Worm (Caenorhabditis elegans) whole organism, L4 larva: Measurements from ENCODE around the gene C11D2.4.

Source experiments
- F10B5.3 ChIP-seq: sonication (generic microtip); optimal IDR thresholded peaks from 2 replicates; lab custom pipeline; 2016; ENCODE audit warnings: mild to moderate bottlenecking, missing genetic modification characterization, missing compliant biosample characterization
- F49E8.2 ChIP-seq: sonication (generic microtip); optimal IDR thresholded peaks from 2 replicates; lab custom pipeline; 2016; ENCODE audit warnings: missing compliant biosample characterization, mild to moderate bottlenecking, missing genetic modification characterization, borderline replicate concordance
- T26A8.4 ChIP-seq: fragments of 200-800 bp; sonication (Bioruptor generic); IDR thresholded peaks from 2 replicates; pipeline ENCODE4 v1.3.6; 2022; ENCODE audit warnings: missing genetic modification characterization, missing compliant biosample characterization
- Y48G9A.11 ChIP-seq: fragments of 200-800 bp; sonication (Bioruptor generic); IDR thresholded peaks from 2 replicates; pipeline ENCODE4 v1.3.6; 2022; ENCODE audit warnings: missing genetic modification reagents, missing genetic modification characterization, missing compliant biosample characterization
- aha-1 ChIP-seq: fragments of 150-350 bp; peaks from one replicate; lab custom pipeline; 2014; ENCODE audit warnings: missing biosample characterization, missing genetic modification characterization
- ama-1 ChIP-seq: fragments of 150-350 bp; optimal IDR thresholded peaks from 2 replicates; lab custom pipeline; 2014; ENCODE audit warnings: inconsistent platforms, mixed read lengths
- arid-1 ChIP-seq: fragments of 200-800 bp; sonication (Bioruptor generic); conservative IDR thresholded peaks from 2 replicates; pipeline ENCODE4 v1.3.6; 2022; ENCODE audit warnings: missing genetic modification reagents, missing genetic modification characterization, missing compliant biosample characterization
- ceh-32 ChIP-seq: sonication (generic microtip); optimal IDR thresholded peaks from 2 replicates; lab custom pipeline; 2016; ENCODE audit warnings: mild to moderate bottlenecking, missing genetic modification characterization, missing compliant biosample characterization; ENCODE audit not compliant: poor library complexity
- ceh-44 ChIP-seq: fragments of 200-800 bp; sonication (Bioruptor generic); IDR thresholded peaks from 2 replicates; pipeline ENCODE4 v1.3.6; 2022; ENCODE audit warnings: missing genetic modification reagents, missing genetic modification characterization, missing compliant biosample characterization
- ceh-82 ChIP-seq: sonication (generic microtip); optimal IDR thresholded peaks from 2 replicates; lab custom pipeline; 2017; ENCODE audit warnings: missing biosample characterization, missing genetic modification characterization
- cey-2 ChIP-seq: sonication (generic microtip); optimal IDR thresholded peaks from 3 replicates; lab custom pipeline; 2017; ENCODE audit warnings: missing genetic modification characterization, mild to moderate bottlenecking, missing compliant biosample characterization, antibody characterized with exemption, borderline replicate concordance; ENCODE audit not compliant: insufficient read depth
- daf-12 ChIP-seq: fragments of 150-350 bp; optimal IDR thresholded peaks from 2 replicates; lab custom pipeline; 2014; ENCODE audit warnings: missing biosample characterization, missing genetic modification reagents, missing genetic modification characterization
- daf-16 ChIP-seq, 3 experiments: sonication (generic microtip); optimal IDR thresholded peaks; 2 replicates each; lab custom pipeline; 2016 to 2017; ENCODE audit warnings: missing genetic modification characterization in 3 of 3, missing genetic modification reagents in 3 of 3, mild to moderate bottlenecking in 2 of 3, missing compliant biosample characterization in 2 of 3, missing biosample characterization in 1 of 3, moderate library complexity in 1 of 3
- daf-19 ChIP-seq: fragments of 200-800 bp; sonication (Bioruptor generic); conservative IDR thresholded peaks from 2 replicates; pipeline ENCODE4 v1.3.6; 2022; ENCODE audit warnings: missing genetic modification characterization, missing compliant biosample characterization
- dmd-6 ChIP-seq: fragments of 200-800 bp; sonication (Bioruptor generic); IDR thresholded peaks from 2 replicates; pipeline ENCODE4 v1.3.6; 2022; ENCODE audit warnings: missing genetic modification reagents, missing genetic modification characterization, missing compliant biosample characterization
- dpl-1 ChIP-seq: fragments of 150-350 bp; optimal IDR thresholded peaks from 2 replicates; lab custom pipeline; 2014; ENCODE audit warnings: missing biosample characterization, missing genetic modification reagents, missing genetic modification characterization
- duxl-1 ChIP-seq: sonication (generic microtip); optimal IDR thresholded peaks from 2 replicates; lab custom pipeline; 2016; ENCODE audit warnings: mild to moderate bottlenecking, missing genetic modification characterization, moderate library complexity, missing compliant biosample characterization; ENCODE audit not compliant: poor library complexity
- dve-1 ChIP-seq: sonication (generic microtip); optimal IDR thresholded peaks from 2 replicates; lab custom pipeline; 2017; ENCODE audit warnings: antibody characterized with exemption, mild to moderate bottlenecking, missing genetic modification characterization, missing compliant biosample characterization; ENCODE audit not compliant: insufficient read depth
- fos-1 ChIP-seq: fragments of 150-350 bp; optimal IDR thresholded peaks from 2 replicates; lab custom pipeline; 2014; ENCODE audit warnings: missing biosample characterization, missing genetic modification characterization
- hmg-1.1 ChIP-seq: fragments of 200-800 bp; sonication (Bioruptor generic); IDR thresholded peaks from 2 replicates; pipeline ENCODE4 v1.3.6; 2022; ENCODE audit warnings: missing genetic modification reagents, missing genetic modification characterization, missing compliant biosample characterization
- lin-13 ChIP-seq: fragments of 150-350 bp; optimal IDR thresholded peaks from 2 replicates; lab custom pipeline; 2014; ENCODE audit warnings: missing biosample characterization, missing genetic modification reagents, missing genetic modification characterization
- lin-38 ChIP-seq: fragments of 200-800 bp; sonication (Bioruptor generic); IDR thresholded peaks from 2 replicates; pipeline ENCODE4 v1.3.6; 2022; ENCODE audit warnings: missing genetic modification reagents, missing genetic modification characterization, missing compliant biosample characterization
- madf-5 ChIP-seq, 2 experiments: fragments of 200-800 bp; sonication (Bioruptor generic); IDR thresholded peaks; 2 replicates each; pipeline ENCODE4 v1.3.6; 2022; ENCODE audit warnings: missing compliant biosample characterization in 2 of 2, missing genetic modification characterization in 2 of 2
- mdt-29 ChIP-seq: fragments of 200-800 bp; sonication (Bioruptor generic); IDR thresholded peaks from 2 replicates; pipeline ENCODE4 v1.3.6; 2022; ENCODE audit warnings: missing genetic modification reagents, missing genetic modification characterization, missing compliant biosample characterization
- mep-1 ChIP-seq: fragments of 150-350 bp; sonication (generic microtip); optimal IDR thresholded peaks from 3 replicates; lab custom pipeline; 2014; ENCODE audit warnings: missing biosample characterization, missing genetic modification characterization
- mes-2 ChIP-seq: sonication (generic microtip); optimal IDR thresholded peaks from 2 replicates; lab custom pipeline; 2016; ENCODE audit warnings: missing genotype, mild to moderate bottlenecking, missing genetic modification characterization, missing compliant biosample characterization; ENCODE audit not compliant: poor library complexity, severe bottlenecking
- nhr-102 ChIP-seq: sonication (generic microtip); optimal IDR thresholded peaks from 2 replicates; lab custom pipeline; 2016; ENCODE audit warnings: mild to moderate bottlenecking, missing genetic modification characterization, moderate library complexity, missing compliant biosample characterization
- nhr-237 ChIP-seq: sonication (generic microtip); optimal IDR thresholded peaks from 2 replicates; lab custom pipeline; 2017; ENCODE audit warnings: missing biosample characterization, missing genetic modification characterization
- nhr-41 ChIP-seq: fragments of 200-800 bp; sonication (Bioruptor generic); IDR thresholded peaks from 2 replicates; pipeline ENCODE4 v1.3.6; 2022; ENCODE audit warnings: missing genetic modification reagents, missing genetic modification characterization, missing compliant biosample characterization
- nhr-48 ChIP-seq: sonication (generic microtip); optimal IDR thresholded peaks from 2 replicates; lab custom pipeline; 2016; ENCODE audit warnings: mild to moderate bottlenecking, missing genetic modification characterization, missing compliant biosample characterization
- nhr-6 ChIP-seq: fragments of 150-350 bp; optimal IDR thresholded peaks from 2 replicates; lab custom pipeline; 2014; ENCODE audit warnings: missing biosample characterization, missing genetic modification characterization
- pha-4 ChIP-seq, 2 experiments: fragments of 150-350 bp in 1 of 2; fragments of 200-800 bp in 1 of 2; sonication (Bioruptor generic) in 1 of 2; IDR thresholded peaks in 1 of 2; optimal IDR thresholded peaks in 1 of 2; 2 replicates each; pipeline versions ENCODE4 v1.3.6 to Lab custom; 2014 to 2022; ENCODE audit warnings: missing genetic modification characterization in 2 of 2, missing genetic modification reagents in 2 of 2, missing biosample characterization in 1 of 2, missing compliant biosample characterization in 1 of 2
- php-3 ChIP-seq: fragments of 200-800 bp; sonication (Bioruptor generic); IDR thresholded peaks from 2 replicates; pipeline ENCODE4 v1.3.6; 2022; ENCODE audit warnings: missing genetic modification reagents, missing genetic modification characterization, missing compliant biosample characterization
- rbr-2 ChIP-seq: sonication (generic microtip); optimal IDR thresholded peaks from 2 replicates; lab custom pipeline; 2016; ENCODE audit warnings: missing genotype, missing genetic modification characterization, missing compliant biosample characterization
- saeg-2 ChIP-seq: fragments of 200-800 bp; sonication (Bioruptor generic); IDR thresholded peaks from 2 replicates; pipeline ENCODE4 v1.3.6; 2022; ENCODE audit warnings: missing genetic modification reagents, missing genetic modification characterization, missing compliant biosample characterization
- snpc-1.2 ChIP-seq: fragments of 200-800 bp; sonication (Bioruptor generic); IDR thresholded peaks from 2 replicates; pipeline ENCODE4 v1.3.6; 2022; ENCODE audit warnings: missing genetic modification reagents, missing genetic modification characterization, missing compliant biosample characterization
- snpc-4 ChIP-seq: fragments of 150-350 bp; optimal IDR thresholded peaks from 2 replicates; lab custom pipeline; 2014; ENCODE audit warnings: missing biosample characterization, missing genetic modification characterization
- spr-1 ChIP-seq: sonication (generic microtip); optimal IDR thresholded peaks from 2 replicates; lab custom pipeline; 2016; ENCODE audit warnings: mild to moderate bottlenecking, missing genetic modification characterization, missing compliant biosample characterization
- spr-3 ChIP-seq: fragments of 200-800 bp; sonication (Bioruptor generic); optimal IDR thresholded peaks from 2 replicates; lab custom pipeline; 2018; ENCODE audit warnings: mild to moderate bottlenecking, missing genetic modification characterization, missing compliant biosample characterization
- unc-130 ChIP-seq: sonication (generic microtip); optimal IDR thresholded peaks from 2 replicates; lab custom pipeline; 2016; ENCODE audit warnings: missing genetic modification reagents, missing genetic modification characterization, missing compliant biosample characterization
- unc-62 ChIP-seq, 3 experiments: fragments of 150-350 bp in 1 of 3; sonication (generic microtip); optimal IDR thresholded peaks in 2 of 3; peaks in 1 of 3; 1 replicate in 1 of 3; 2 replicates in 2 of 3; lab custom pipeline; 2014 to 2017; ENCODE audit warnings: missing biosample characterization in 3 of 3, missing genetic modification characterization in 3 of 3, missing genetic modification reagents in 3 of 3, missing genotype in 1 of 3
- vab-7 ChIP-seq: fragments of 200-800 bp; sonication (Bioruptor generic); IDR thresholded peaks from 2 replicates; pipeline ENCODE4 v1.3.6; 2022; ENCODE audit warnings: missing genetic modification reagents, missing genetic modification characterization, missing compliant biosample characterization
- zfp-3 ChIP-seq: fragments of 200-800 bp; sonication (Bioruptor generic); conservative IDR thresholded peaks from 2 replicates; pipeline ENCODE4 v1.3.6; 2022; ENCODE audit warnings: missing genetic modification reagents, missing genetic modification characterization, missing compliant biosample characterization

Gene C11D2.4

DNA sequence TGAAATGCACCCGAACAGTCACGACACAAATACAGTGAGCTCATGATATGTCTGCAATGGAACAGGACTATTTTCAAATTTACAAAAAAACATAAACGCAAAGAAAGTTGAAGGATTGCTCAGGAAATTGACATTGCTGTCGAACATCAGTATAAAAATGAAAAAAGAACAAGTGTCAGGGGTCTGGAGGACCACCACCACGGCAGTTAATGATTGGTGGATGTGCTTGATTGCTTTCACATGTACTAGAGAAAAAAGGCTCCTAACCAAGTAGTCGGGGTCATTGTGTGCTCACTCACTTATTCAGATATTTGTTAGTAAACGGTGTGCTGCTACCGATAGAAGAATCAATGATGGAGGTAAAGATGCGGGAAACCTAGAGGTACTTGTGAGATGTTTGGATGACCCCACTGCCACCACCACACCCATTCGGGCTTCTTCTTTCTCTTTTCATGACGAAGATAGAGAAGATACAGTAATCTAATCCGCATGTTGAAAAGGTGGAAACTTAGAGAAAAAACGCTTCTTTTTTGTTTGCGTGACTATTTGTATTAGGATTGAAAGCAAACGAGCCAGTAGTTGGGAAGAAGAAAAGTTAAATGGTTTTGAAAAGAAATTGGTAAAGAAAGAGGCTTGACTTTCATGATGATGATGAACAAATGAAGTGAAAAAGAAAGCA lies 29.4 kb downstream of the C11D2.4 start, which contains the start of gene M03D4.4:
Gene M03D4.4, minus strand, starts transcription at position 51 of the 679 bp plus-strand sequence.
- TF ChIP-seq aha-1 (tag; lab: Kevin White, UChicago), result peak; percentile 78
- no peak for TF ChIP-seq vab-7 (GFP tag; lab: Robert Waterston, UW)

DNA sequence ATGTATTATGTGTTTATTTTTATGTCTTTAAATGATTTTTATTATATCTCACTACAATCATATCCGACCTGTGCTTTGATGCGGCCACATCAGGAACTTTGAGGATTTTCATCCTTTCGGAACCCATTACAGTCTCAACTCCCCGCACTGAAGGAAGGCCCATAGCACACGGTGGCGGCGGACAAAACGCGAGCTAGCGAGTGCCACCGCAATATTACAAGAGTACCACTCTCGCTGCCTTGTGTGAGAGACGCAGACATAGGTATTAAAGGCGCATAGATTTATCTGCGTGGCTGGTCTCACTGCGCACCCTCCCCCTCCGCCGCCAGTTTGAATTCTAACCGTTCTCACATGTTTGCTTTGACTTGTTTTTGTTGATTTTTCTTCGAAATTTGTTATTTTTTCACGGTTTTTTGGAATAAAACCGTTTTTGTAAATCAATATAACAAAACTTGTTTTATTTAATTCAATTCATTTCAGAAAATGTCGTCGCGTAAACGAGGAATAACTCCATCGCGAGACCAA lies 39.0 kb downstream of the C11D2.4 start, which contains the start of gene zen-4:
Gene zen-4, plus strand, starts transcription at position 475 of the 525 bp plus-strand sequence.
- TF ChIP-seq spr-3 (GFP tag; lab: Kevin White, UChicago) (peak; percentile 30), spr-1 (tag; lab: Kevin White, UChicago) (peak; percentile 53), lin-13 (GFP tag; lab: Kevin White, UChicago) (peak; percentile 88), mep-1 (tag; lab: Kevin White, UChicago) (peak; percentile 68), nhr-6 (tag; lab: Kevin White, UChicago) (peak; percentile 58), fos-1 (no peak), php-3 (GFP tag; lab: Robert Waterston, UW) (peak; percentile 55; the same call in 1 of the 2 replicates), cey-2 (no peak), nhr-102 (tag; lab: Kevin White, UChicago) (peak; percentile 67), dmd-6 (GFP tag; lab: Robert Waterston, UW) (no peak), ceh-32 (no peak), mdt-29 (GFP tag; lab: Robert Waterston, UW) (peak; percentile 90), mes-2 (tag; lab: Kevin White, UChicago) (peak; percentile 79), arid-1 (peak; percentile 78), saeg-2 (GFP tag; lab: Robert Waterston, UW) (0 out of 2 replicates have a peak, but pooled peaks have one; percentile 24), unc-62 (GFP tag; optimal IDR thresholded peaks at IDR 0.05 in 1 of 2; lab: Kevin White, UChicago) (peak in 1 of 2 experiments; percentile 89), unc-62 (tag; optimal IDR thresholded peaks at IDR 0.05; lab: Kevin White, UChicago) (no peak), dve-1 (tag; lab: Kevin White, UChicago) (peak; percentile 48), dpl-1 (peak; percentile 36), ama-1 (lab: Kevin White, UChicago) (peak; percentile 8), Y48G9A.11 (GFP tag; lab: Robert Waterston, UW) (peak; percentile 92), madf-5 (GFP tag; IDR thresholded peaks at IDR 0.05; lab: Robert Waterston, UW) (0 out of 4 replicates have a peak, but pooled peaks have one; percentile 50 to 53), unc-130 (GFP tag; lab: Kevin White, UChicago) (peak; percentile 85), daf-12 (tag; lab: Kevin White, UChicago) (no peak), T26A8.4 (GFP tag; lab: Robert Waterston, UW) (peak; percentile 40; the same call in 1 of the 2 replicates), snpc-4 (tag; lab: Kevin White, UChicago) (peak; percentile 79), ceh-82 (tag; lab: Kevin White, UChicago) (no peak), zfp-3 (GFP tag; lab: Robert Waterston, UW) (0 out of 2 replicates have a peak, but pooled peaks have one; percentile 27), pha-4 (GFP tag; IDR thresholded peaks at IDR 0.05; lab: Robert Waterston, UW) (peak; percentile 55; the same call in 1 of the 2 replicates), pha-4 (tag; optimal IDR thresholded peaks at IDR 0.05; lab: Kevin White, UChicago) (no peak), F10B5.3 (tag; lab: Kevin White, UChicago) (peak; percentile 9), ceh-44 (GFP tag; lab: Robert Waterston, UW) (peak; percentile 78; the same call in 1 of the 2 replicates), F49E8.2 (peak; percentile 98), lin-38 (GFP tag; lab: Robert Waterston, UW) (peak; percentile 81), rbr-2 (tag; lab: Kevin White, UChicago) (peak; percentile 20), nhr-237 (tag; lab: Kevin White, UChicago) (no peak), hmg-1.1 (GFP tag; lab: Robert Waterston, UW) (no peak), nhr-41 (GFP tag; lab: Robert Waterston, UW) (no peak), duxl-1 (tag; lab: Kevin White, UChicago) (peak; percentile 51), snpc-1.2 (peak; percentile 100), daf-16 (GFP tag; optimal IDR thresholded peaks at IDR 0.05; lab: Kevin White, UChicago) (peak in 1 of 2 experiments; percentile 52), daf-16 (tag; optimal IDR thresholded peaks at IDR 0.05; lab: Kevin White, UChicago) (peak; percentile 22), daf-19 (GFP tag; lab: Robert Waterston, UW) (peak; percentile 47; the same call in 1 of the 2 replicates), nhr-48 (tag; lab: Kevin White, UChicago) (peak; percentile 19)
- TF ChIP-seq, all 104 proteins: peak for 32
